Fruit fly (Drosophila melanogaster) whole organism, embryonic: Measurements from ENCODE around the gene CG5079.

Source experiments
- Aef1 ChIP-seq: fragments of 200-800 bp; sonication (Bioruptor generic); IDR thresholded peaks from 3 replicates; pipeline ENCODE4 v1.3.6; 2022; ENCODE audit warnings: missing biosample characterization, missing genetic modification characterization
- CG10209 ChIP-seq: fragments of 200-800 bp; sonication (Bioruptor generic); optimal IDR thresholded peaks from 3 replicates; lab custom pipeline; 2017; ENCODE audit warnings: missing biosample characterization, mild to moderate bottlenecking, missing genetic modification characterization, missing genetic modification reagents
- CG1233 ChIP-seq: fragments of 200-800 bp; sonication (Bioruptor generic); optimal IDR thresholded peaks from 4 replicates; lab custom pipeline; 2018; ENCODE audit warnings: missing biosample characterization, mild to moderate bottlenecking, missing genetic modification characterization
- CG12659 ChIP-seq: fragments of 200-800 bp; sonication (Bioruptor generic); optimal IDR thresholded peaks from 3 replicates; lab custom pipeline; 2017; ENCODE audit warnings: mild to moderate bottlenecking, missing biosample characterization, missing genetic modification reagents, missing genetic modification characterization
- CG15269 ChIP-seq: fragments of 200-800 bp; sonication (Bioruptor generic); optimal IDR thresholded peaks from 2 replicates; lab custom pipeline; 2018; ENCODE audit warnings: missing biosample characterization, mild to moderate bottlenecking, missing genetic modification characterization, moderate library complexity
- CG15696 ChIP-seq: fragments of 200-800 bp; sonication (Bioruptor generic); optimal IDR thresholded peaks from 2 replicates; lab custom pipeline; 2019; ENCODE audit warnings: missing biosample characterization, mild to moderate bottlenecking, missing genetic modification characterization, moderate library complexity
- CG1602 ChIP-seq: fragments of 200-800 bp; sonication (Bioruptor generic); optimal IDR thresholded peaks from 3 replicates; lab custom pipeline; 2016; ENCODE audit warnings: missing biosample characterization, missing genetic modification characterization
- CG17802 ChIP-seq: fragments of 200-800 bp; sonication (Bioruptor generic); optimal IDR thresholded peaks from 2 replicates; lab custom pipeline; 2018; ENCODE audit warnings: missing biosample characterization, mild to moderate bottlenecking, missing genetic modification characterization, moderate library complexity
- CG17912 ChIP-seq: fragments of 200-800 bp; sonication (Bioruptor generic); optimal IDR thresholded peaks from 2 replicates; lab custom pipeline; 2018; ENCODE audit warnings: missing biosample characterization, mild to moderate bottlenecking, missing genetic modification characterization
- CG2199 ChIP-seq: fragments of 200-800 bp; sonication (Bioruptor generic); IDR thresholded peaks from 3 replicates; pipeline ENCODE4 v1.3.6; 2022; ENCODE audit warnings: missing biosample characterization, missing genetic modification characterization
- CG2875 ChIP-seq: fragments of 200-800 bp; sonication (Bioruptor generic); optimal IDR thresholded peaks from 2 replicates; lab custom pipeline; 2017; ENCODE audit warnings: missing biosample characterization, mild to moderate bottlenecking, missing genetic modification characterization, missing genetic modification reagents
- CG4360 ChIP-seq: fragments of 200-800 bp; sonication (Bioruptor generic); IDR thresholded peaks from 2 replicates; pipeline ENCODE4 v1.3.6; 2022; ENCODE audit warnings: missing biosample characterization, missing genetic modification characterization
- CG7839 ChIP-seq: fragments of 200-800 bp; sonication (Bioruptor generic); optimal IDR thresholded peaks from 3 replicates; lab custom pipeline; 2018; ENCODE audit warnings: missing biosample characterization, mild to moderate bottlenecking, missing genetic modification characterization, moderate library complexity
- CG8388 ChIP-seq: fragments of 200-800 bp; sonication (Bioruptor generic); optimal IDR thresholded peaks from 2 replicates; lab custom pipeline; 2019; ENCODE audit warnings: missing biosample characterization, mild to moderate bottlenecking, missing genetic modification characterization, moderate library complexity
- CG9215 ChIP-seq: fragments of 200-800 bp; sonication (Bioruptor generic); IDR thresholded peaks from 2 replicates; pipeline ENCODE4 v1.3.6; 2022; ENCODE audit warnings: missing biosample characterization, missing genetic modification characterization
- CG9727 ChIP-seq: fragments of 200-800 bp; sonication (Bioruptor generic); optimal IDR thresholded peaks from 3 replicates; lab custom pipeline; 2017; ENCODE audit warnings: missing biosample characterization, mild to moderate bottlenecking, missing genetic modification characterization
- CG9817 ChIP-seq: fragments of 200-800 bp; sonication (Bioruptor generic); optimal IDR thresholded peaks from 2 replicates; lab custom pipeline; 2018; ENCODE audit warnings: missing biosample characterization, mild to moderate bottlenecking, missing genetic modification characterization, moderate library complexity
- Camta ChIP-seq: fragments of 200-800 bp; sonication (Bioruptor generic); optimal IDR thresholded peaks from 2 replicates; lab custom pipeline; 2016; ENCODE audit warnings: missing biosample characterization, missing genetic modification characterization
- Gsc ChIP-seq: fragments of 200-800 bp; sonication (Bioruptor generic); IDR thresholded peaks from 2 replicates; pipeline ENCODE4 v1.3.6; 2022; ENCODE audit warnings: missing biosample characterization, missing genetic modification characterization
- Gug ChIP-seq: fragments of 200-800 bp; sonication (Bioruptor generic); IDR thresholded peaks from 4 replicates; pipeline ENCODE4 v1.3.6; 2022; ENCODE audit warnings: missing biosample characterization, missing genetic modification characterization
- Hand ChIP-seq: fragments of 200-800 bp; sonication (Bioruptor generic); optimal IDR thresholded peaks from 2 replicates; lab custom pipeline; 2017; ENCODE audit warnings: mild to moderate bottlenecking, missing biosample characterization, missing genetic modification reagents, missing genetic modification characterization
- Hr51 ChIP-seq, 2 experiments: fragments of 200-800 bp; sonication (Bioruptor generic); optimal IDR thresholded peaks; 2 replicates in 1 of 2; 3 replicates in 1 of 2; lab custom pipeline; 2016 to 2018; ENCODE audit warnings: missing biosample characterization in 2 of 2, missing genetic modification characterization in 2 of 2, mild to moderate bottlenecking in 1 of 2, moderate library complexity in 1 of 2
- Lim3 ChIP-seq: fragments of 200-800 bp; sonication (Bioruptor generic); IDR thresholded peaks from 2 replicates; pipeline ENCODE4 v1.3.6; 2022; ENCODE audit warnings: missing biosample characterization, missing genetic modification characterization
- Mad ChIP-seq: fragments of 200-800 bp; sonication (Bioruptor generic); optimal IDR thresholded peaks from 2 replicates; lab custom pipeline; 2016; ENCODE audit warnings: missing biosample characterization, missing genetic modification characterization
- Mes4 ChIP-seq: fragments of 200-800 bp; sonication (Bioruptor generic); optimal IDR thresholded peaks from 2 replicates; lab custom pipeline; 2016; ENCODE audit warnings: missing biosample characterization, missing genetic modification characterization
- Pdp1 ChIP-seq, 2 experiments: fragments of 200-800 bp; sonication (Bioruptor generic); optimal IDR thresholded peaks; 3 replicates each; lab custom pipeline; 2016; ENCODE audit warnings: missing biosample characterization in 2 of 2, missing genetic modification characterization in 2 of 2, mild to moderate bottlenecking in 1 of 2, moderate library complexity in 1 of 2
- Ravus ChIP-seq: fragments of 200-800 bp; sonication (Bioruptor generic); IDR thresholded peaks from 2 replicates; pipeline ENCODE4 v1.3.6; 2022; ENCODE audit warnings: missing biosample characterization, missing genetic modification characterization
- ase ChIP-seq: fragments of 200-800 bp; sonication (Bioruptor generic); IDR thresholded peaks from 3 replicates; pipeline ENCODE4 v1.3.6; 2022; ENCODE audit warnings: missing biosample characterization, missing genetic modification characterization
- bowl ChIP-seq: fragments of 200-800 bp; sonication (Bioruptor generic); IDR thresholded peaks from 2 replicates; pipeline ENCODE4 v1.3.6; 2022; ENCODE audit warnings: missing biosample characterization, missing genetic modification characterization
- cad ChIP-seq: fragments of >200 bp; optimal IDR thresholded peaks from 2 replicates; lab custom pipeline; 2017; ENCODE audit warnings: missing biosample characterization, missing genetic modification characterization
- dpn ChIP-seq, 2 experiments: fragments of 200-800 bp; sonication (Bioruptor generic); optimal IDR thresholded peaks; 3 replicates each; lab custom pipeline; 2016; ENCODE audit warnings: missing biosample characterization in 2 of 2, missing genetic modification characterization in 2 of 2
- gro ChIP-seq: fragments of 200-800 bp; sonication (Bioruptor generic); optimal IDR thresholded peaks from 2 replicates; lab custom pipeline; 2016; ENCODE audit warnings: missing biosample characterization, missing genetic modification characterization
- gsb ChIP-seq: fragments of 200-800 bp; sonication (Bioruptor generic); IDR thresholded peaks from 2 replicates; pipeline ENCODE4 v1.3.6; 2022; ENCODE audit warnings: missing biosample characterization, missing genetic modification characterization
- hb ChIP-seq: fragments of 200-800 bp; sonication (Bioruptor generic); IDR thresholded peaks from 3 replicates; pipeline ENCODE4 v1.3.6; 2022; ENCODE audit warnings: missing biosample characterization, missing genetic modification characterization; ENCODE audit not compliant: partially characterized antibody
- hth ChIP-seq: fragments of >200 bp; optimal IDR thresholded peaks from 2 replicates; lab custom pipeline; 2017; ENCODE audit warnings: inconsistent platforms
- luna ChIP-seq: fragments of 200-800 bp; sonication (Bioruptor generic); optimal IDR thresholded peaks from 2 replicates; lab custom pipeline; 2016; ENCODE audit warnings: missing biosample characterization, missing genetic modification characterization
- mam ChIP-seq: fragments of 200-800 bp; sonication (Bioruptor generic); optimal IDR thresholded peaks from 3 replicates; lab custom pipeline; 2016; ENCODE audit warnings: missing biosample characterization, missing genetic modification characterization
- mld ChIP-seq: fragments of 200-800 bp; sonication (Bioruptor generic); IDR thresholded peaks from 3 replicates; pipeline ENCODE4 v1.3.6; 2022; ENCODE audit warnings: missing biosample characterization, missing genetic modification characterization; ENCODE audit not compliant: partially characterized antibody
- onecut ChIP-seq: fragments of 200-800 bp; sonication (Bioruptor generic); IDR thresholded peaks from 2 replicates; pipeline ENCODE4 v1.3.6; 2022; ENCODE audit warnings: missing biosample characterization, missing genetic modification characterization
- pan ChIP-seq, 4 experiments: fragments of >200 bp in 3 of 4; fragments of 200-800 bp in 1 of 4; sonication (Bioruptor generic) in 1 of 4; optimal IDR thresholded peaks in 3 of 4; IDR thresholded peaks in 1 of 4; 2 replicates each; pipeline versions ENCODE4 v1.3.6 to Lab custom; 2017 to 2022; ENCODE audit warnings: missing biosample characterization in 2 of 4, missing genetic modification characterization in 2 of 4, mixed read lengths in 1 of 4
- psq ChIP-seq: fragments of 200-800 bp; sonication (Bioruptor generic); optimal IDR thresholded peaks from 2 replicates; lab custom pipeline; 2017; ENCODE audit warnings: missing biosample characterization, missing genetic modification characterization
- ro ChIP-seq: fragments of 200-800 bp; sonication (Bioruptor generic); IDR thresholded peaks from 2 replicates; pipeline ENCODE4 v1.3.6; 2022; ENCODE audit warnings: missing biosample characterization, missing genetic modification characterization
- sens ChIP-seq: fragments of 200-800 bp; sonication (Bioruptor generic); peaks from one replicate; lab custom pipeline; 2016; ENCODE audit warnings: missing biosample characterization, missing genetic modification characterization
- seq ChIP-seq: fragments of 200-800 bp; sonication (Bioruptor generic); IDR thresholded peaks from 2 replicates; pipeline ENCODE4 v1.3.6; 2022; ENCODE audit warnings: missing biosample characterization, missing genetic modification characterization
- sna ChIP-seq: fragments of 200-800 bp; sonication (Bioruptor generic); IDR thresholded peaks from 2 replicates; pipeline ENCODE4 v1.3.6; 2022; ENCODE audit warnings: missing biosample characterization, missing genetic modification characterization; ENCODE audit not compliant: partially characterized antibody
- stwl ChIP-seq: fragments of 200-800 bp; sonication (Bioruptor generic); optimal IDR thresholded peaks from 3 replicates; lab custom pipeline; 2018; ENCODE audit warnings: missing biosample characterization, mild to moderate bottlenecking, missing genetic modification characterization, moderate library complexity
- unc-4 ChIP-seq: fragments of 200-800 bp; sonication (Bioruptor generic); IDR thresholded peaks from 2 replicates; pipeline ENCODE4 v1.3.6; 2022; ENCODE audit warnings: missing biosample characterization, missing genetic modification characterization; ENCODE audit not compliant: partially characterized antibody
- vvl ChIP-seq: fragments of 200-800 bp; sonication (Bioruptor generic); IDR thresholded peaks from 2 replicates; pipeline ENCODE4 v1.3.6; 2022; ENCODE audit warnings: missing biosample characterization, missing genetic modification characterization
- zf30C ChIP-seq: fragments of 200-800 bp; sonication (Bioruptor generic); optimal IDR thresholded peaks from 3 replicates; lab custom pipeline; 2018; ENCODE audit warnings: missing biosample characterization, mild to moderate bottlenecking, missing genetic modification characterization

Gene CG5079

DNA sequence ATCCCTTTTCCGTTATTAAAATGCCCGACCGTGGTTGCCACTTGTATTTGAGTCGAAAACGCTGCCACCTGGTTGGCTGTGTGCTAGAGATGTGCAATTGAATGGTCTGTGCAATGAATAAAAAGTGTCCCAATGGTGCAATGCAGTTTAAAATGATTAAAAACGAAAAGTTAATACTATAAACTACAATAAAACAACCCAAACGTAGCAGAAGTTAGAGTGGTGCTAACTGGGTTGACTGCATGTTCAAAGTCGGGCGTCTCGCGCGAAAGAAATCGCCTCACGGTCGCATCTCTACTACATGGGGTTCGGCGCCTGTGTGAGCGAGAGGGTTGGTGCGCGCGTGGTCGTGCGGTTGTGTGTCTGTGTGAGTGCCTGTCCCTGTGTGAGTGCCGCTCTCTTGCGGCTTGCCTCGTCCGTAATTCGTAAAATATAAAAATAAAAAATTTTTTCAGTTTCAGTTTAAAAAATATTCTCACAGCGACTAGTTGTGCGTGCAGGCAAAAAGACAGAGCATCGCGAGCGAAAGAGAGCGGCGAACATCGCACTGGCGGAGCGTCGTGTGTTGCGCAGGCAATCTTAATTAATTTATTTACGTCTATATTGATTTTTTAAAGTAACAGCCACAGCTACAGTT lies 33.5 kb downstream of the CG5079 start (continued):
- peak; percentile 90 for TF ChIP-seq CG1233 (GFP tag; lab: Kevin White, UChicago)
- no peak for TF ChIP-seq cad
- TF ChIP-seq CG2199 (GFP tag; lab: Robert Waterston, UW): no peak
- peak; percentile 52 for TF ChIP-seq Ravus (GFP tag; lab: Robert Waterston, UW)
- peak; percentile 85 for TF ChIP-seq Hand
- peak; percentile 91 for TF ChIP-seq Camta (GFP tag; lab: Kevin White, UChicago)
- TF ChIP-seq CG17802: peak; percentile 76
- peak; percentile 99 for TF ChIP-seq sens (GFP tag; lab: Kevin White, UChicago)
- TF ChIP-seq CG9215 (GFP tag; lab: Robert Waterston, UW): peak; percentile 94
- TF ChIP-seq zf30C (GFP tag; lab: Kevin White, UChicago): no peak
- peak; percentile 87 to 97 for TF ChIP-seq Hr51 (GFP tag; optimal IDR thresholded peaks at IDR 0.05; lab: Kevin White, UChicago)
- TF ChIP-seq CG15269 (tag; lab: Kevin White, UChicago): peak; percentile 88
- TF ChIP-seq mld (GFP tag; lab: Robert Waterston, UW): peak; percentile 65; the same call in 1 of the 3 replicates
- peak; percentile 91 for TF ChIP-seq vvl (GFP tag; lab: Robert Waterston, UW)
- no peak for TF ChIP-seq CG4360 (GFP tag; lab: Robert Waterston, UW)
- TF ChIP-seq Gsc (GFP tag; lab: Robert Waterston, UW): peak; percentile 79
- TF ChIP-seq onecut (GFP tag; lab: Robert Waterston, UW): peak; percentile 91
- peak; percentile 93 for TF ChIP-seq seq (GFP tag; lab: Robert Waterston, UW)
- peak; percentile 86 for TF ChIP-seq hb (GFP tag; lab: Robert Waterston, UW)
- peak; percentile 98 for TF ChIP-seq mam (GFP tag; lab: Kevin White, UChicago)
- TF ChIP-seq stwl (tag; lab: Kevin White, UChicago): peak; percentile 81
- peak; percentile 96 for TF ChIP-seq sna (GFP tag; lab: Robert Waterston, UW)
- peak; percentile 79 for TF ChIP-seq CG17912 (GFP tag; lab: Kevin White, UChicago)
- TF ChIP-seq pan (optimal IDR thresholded peaks at IDR 0.05; lab: Kevin White, UChicago): no peak
- TF ChIP-seq pan (GFP tag; optimal IDR thresholded peaks at IDR 0.05 in 1 of 2, IDR thresholded peaks at IDR 0.05 in 1 of 2): peak in 1 of 2 experiments; percentile 88
- peak; percentile 93 for TF ChIP-seq CG15696
- TF ChIP-seq gro (GFP tag; lab: Kevin White, UChicago): peak; percentile 94
- peak; percentile 76 for TF ChIP-seq ro
- peak; percentile 93 for TF ChIP-seq unc-4 (GFP tag; lab: Robert Waterston, UW)
- peak; percentile 87 for TF ChIP-seq luna (GFP tag; lab: Kevin White, UChicago)
- TF ChIP-seq hth (lab: Kevin White, UChicago): no peak
- TF ChIP-seq psq (GFP tag; lab: Kevin White, UChicago): peak; percentile 83
- peak; percentile 83 for TF ChIP-seq CG8388
- TF ChIP-seq CG1602: peak; percentile 92
- peak; percentile 62; the same call in 1 of the 2 replicates for TF ChIP-seq gsb (GFP tag; lab: Robert Waterston, UW)
- peak; percentile 91 for TF ChIP-seq CG7839
- peak; percentile 90 for TF ChIP-seq Aef1 (GFP tag; lab: Robert Waterston, UW)
- peak; percentile 92 for TF ChIP-seq Mad (GFP tag; lab: Kevin White, UChicago)
- TF ChIP-seq dpn (GFP tag; optimal IDR thresholded peaks at IDR 0.05; lab: Kevin White, UChicago): peak; percentile 96 to 97
- peak; percentile 93 for TF ChIP-seq Mes4 (GFP tag; lab: Kevin White, UChicago)
- peak; percentile 91 for TF ChIP-seq CG10209 (GFP tag; lab: Kevin White, UChicago)
- peak; percentile 87 to 96 for TF ChIP-seq Pdp1 (GFP tag; optimal IDR thresholded peaks at IDR 0.05; lab: Kevin White, UChicago)
- TF ChIP-seq ase (GFP tag; lab: Robert Waterston, UW): peak; percentile 72
- TF ChIP-seq CG9727 (GFP tag; lab: Kevin White, UChicago): peak; percentile 92
- TF ChIP-seq CG12659 (GFP tag; lab: Kevin White, UChicago): peak; percentile 95
- peak; percentile 79 for TF ChIP-seq CG2875
- TF ChIP-seq Lim3 (GFP tag; lab: Robert Waterston, UW): peak; percentile 73
- TF ChIP-seq CG9817 (tag; lab: Kevin White, UChicago): peak; percentile 95
- peak; percentile 79; the same call in 1 of the 2 replicates for TF ChIP-seq bowl
- peak; percentile 96 for TF ChIP-seq Gug (GFP tag; lab: Robert Waterston, UW)
